Worm (Caenorhabditis elegans) whole organism, L2 larva: ENCODE data around the gene R10D12.1.

ENCODE experiments used
- lin-39 ChIP-seq: fragments of 150-350 bp; optimal IDR thresholded peaks from 2 replicates; lab custom pipeline; 2014; ENCODE audit warnings: missing biosample characterization, missing genetic modification reagents, missing genetic modification characterization
- lsy-2 ChIP-seq, 2 experiments: fragments of 150-350 bp in 1 of 2; sonication (generic microtip) in 1 of 2; optimal IDR thresholded peaks; 2 replicates each; lab custom pipeline; 2014 to 2017; ENCODE audit warnings: missing biosample characterization in 2 of 2, missing genetic modification characterization in 2 of 2
- nhr-237 ChIP-seq: fragments of 150-350 bp; optimal IDR thresholded peaks from 2 replicates; lab custom pipeline; 2014; ENCODE audit warnings: missing biosample characterization, missing genetic modification characterization
- nhr-77 ChIP-seq: fragments of 150-350 bp; optimal IDR thresholded peaks from 2 replicates; lab custom pipeline; 2014; ENCODE audit warnings: missing biosample characterization, missing genetic modification characterization
- snpc-4 ChIP-seq: fragments of 150-350 bp; optimal IDR thresholded peaks from 2 replicates; lab custom pipeline; 2014; ENCODE audit warnings: missing biosample characterization, missing genetic modification characterization
- zag-1 ChIP-seq: fragments of 150-350 bp; optimal IDR thresholded peaks from 2 replicates; lab custom pipeline; 2014; ENCODE audit warnings: missing biosample characterization, missing genetic modification characterization

ce11 chrV:13918341-13918740, 16.1 kb downstream of the R10D12.1 start, which contains the start of gene str-250:
- TF ChIP-seq lin-39 (tag; lab: Kevin White, UChicago) (no peak), nhr-237 (tag; lab: Kevin White, UChicago) (no peak), zag-1 (tag; lab: Kevin White, UChicago) (no peak), nhr-77 (no peak), snpc-4 (tag; lab: Kevin White, UChicago) (no peak), lsy-2 (tag; optimal IDR thresholded peaks at IDR 0.05; lab: Kevin White, UChicago) (no peak)
